Worm (Caenorhabditis elegans): Measurements from ENCODE around the gene K03B4.8.

K03B4.8 gene

DNA sequence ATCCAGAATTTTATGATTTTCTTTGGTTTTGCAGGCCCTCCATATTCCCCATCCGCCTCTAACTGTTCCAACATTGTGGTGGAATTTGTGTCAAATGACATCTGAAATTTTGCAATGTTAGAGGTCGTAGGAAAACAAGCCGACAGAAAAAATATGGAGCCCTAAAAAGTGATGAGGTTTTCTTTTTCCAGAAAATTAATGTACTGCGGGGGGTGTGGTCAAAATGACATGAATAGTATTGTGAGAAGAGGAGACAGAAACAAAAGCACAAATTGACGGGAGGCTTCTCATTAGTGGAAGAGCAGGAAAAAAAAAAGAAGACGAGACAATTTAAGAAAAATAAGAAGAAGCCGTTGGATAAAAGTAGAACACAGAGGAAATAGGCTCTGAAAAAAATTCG lies 25.8 kb upstream of the K03B4.8 start, which contains the start of gene ZC266.1:
ZC266.1 (minus strand) TSS at position 101 of the 400 bp plus-strand sequence.
- TF ChIP-seq unc-62 (GFP tag; optimal IDR thresholded peaks at IDR 0.05), result no peak
- no peak for TF ChIP-seq ztf-11 (tag; optimal IDR thresholded peaks at IDR 0.05)
- TF ChIP-seq mab-5 (tag; optimal IDR thresholded peaks at IDR 0.05), result no peak
- no peak for TF ChIP-seq dmd-4 (tag; optimal IDR thresholded peaks at IDR 0.05)
- TF ChIP-seq F13H6.1 (tag; optimal IDR thresholded peaks at IDR 0.05), result no peak
- TF ChIP-seq nhr-11 (tag; optimal IDR thresholded peaks at IDR 0.05), result no peak
- no peak for TF ChIP-seq sma-3 (GFP tag; optimal IDR thresholded peaks at IDR 0.05)
- TF ChIP-seq peb-1 (tag; optimal IDR thresholded peaks at IDR 0.05), result no peak
- no peak for TF ChIP-seq sem-4 (tag; optimal IDR thresholded peaks at IDR 0.05)
- no peak for TF ChIP-seq nhr-12 (tag; optimal IDR thresholded peaks at IDR 0.05)
- no peak for TF ChIP-seq elt-3 (tag; optimal IDR thresholded peaks at IDR 0.05)
- TF ChIP-seq nhr-129 (tag; optimal IDR thresholded peaks at IDR 0.05), result no peak
- no peak for TF ChIP-seq ZK546.5 (tag; optimal IDR thresholded peaks at IDR 0.05)
- no peak for TF ChIP-seq nhr-77 (tag; optimal IDR thresholded peaks at IDR 0.05)
- no peak for TF ChIP-seq nhr-25 (tag; optimal IDR thresholded peaks at IDR 0.05)
- TF ChIP-seq zag-1 (tag; optimal IDR thresholded peaks at IDR 0.05), result no peak
- TF ChIP-seq ceh-16 (tag; optimal IDR thresholded peaks at IDR 0.05), result no peak
- TF ChIP-seq egl-27 (tag; optimal IDR thresholded peaks at IDR 0.05), result no peak

DNA sequence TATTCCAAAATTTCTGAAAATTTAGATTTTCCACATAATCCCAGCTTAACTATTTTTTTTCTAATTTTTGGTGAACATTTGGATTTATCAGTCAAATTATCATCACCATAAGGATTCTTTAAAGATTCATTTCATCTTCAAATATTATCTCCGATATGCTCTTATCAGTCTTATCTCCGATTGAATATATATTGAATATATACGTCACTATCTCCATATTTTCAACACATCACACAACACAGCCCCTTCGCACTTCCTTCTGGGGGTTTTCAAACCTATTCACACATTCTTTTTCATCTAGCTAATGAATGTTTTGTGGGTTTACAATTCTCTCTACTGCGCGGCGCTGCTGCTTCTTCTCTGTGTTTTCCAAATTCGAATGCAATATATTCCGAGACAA lies 24.3 kb upstream of the K03B4.8 start:
- no peak for TF ChIP-seq mab-5 (tag; optimal IDR thresholded peaks at IDR 0.05)
- TF ChIP-seq lin-11 (tag; optimal IDR thresholded peaks at IDR 0.05), result no peak
- no peak for TF ChIP-seq R02D3.7 (tag; optimal IDR thresholded peaks at IDR 0.05)
- no peak for TF ChIP-seq nhr-237 (tag; optimal IDR thresholded peaks at IDR 0.05)
- no peak for TF ChIP-seq Y55F3AM.14 (GFP tag; optimal IDR thresholded peaks at IDR 0.05)
- TF ChIP-seq ceh-82 (tag; optimal IDR thresholded peaks at IDR 0.05), result no peak
- TF ChIP-seq mdl-1 (tag; optimal IDR thresholded peaks at IDR 0.05), result no peak
- TF ChIP-seq nhr-129 (tag; optimal IDR thresholded peaks at IDR 0.05), result no peak
- TF ChIP-seq ZK546.5 (tag; optimal IDR thresholded peaks at IDR 0.05), result no peak
- no peak for TF ChIP-seq nhr-12 (tag; optimal IDR thresholded peaks at IDR 0.05)
- no peak for TF ChIP-seq lsy-2 (tag; optimal IDR thresholded peaks at IDR 0.05)
- no peak for TF ChIP-seq sem-4 (tag; optimal IDR thresholded peaks at IDR 0.05)
- TF ChIP-seq unc-39 (tag; optimal IDR thresholded peaks at IDR 0.05), result no peak
- TF ChIP-seq sma-9 (GFP tag; optimal IDR thresholded peaks at IDR 0.05), result no peak
- no peak for TF ChIP-seq sma-9 (tag; optimal IDR thresholded peaks at IDR 0.05)
- TF ChIP-seq nhr-11 (tag; optimal IDR thresholded peaks at IDR 0.05), result no peak
- no peak for TF ChIP-seq nhr-21 (tag; optimal IDR thresholded peaks at IDR 0.05)
- TF ChIP-seq aly-2 (tag; optimal IDR thresholded peaks at IDR 0.05), result no peak
- no peak for TF ChIP-seq nhr-77 (tag; optimal IDR thresholded peaks at IDR 0.05)
- no peak for TF ChIP-seq lin-39 (tag; optimal IDR thresholded peaks at IDR 0.05)
- no peak for TF ChIP-seq snpc-4 (tag; optimal IDR thresholded peaks at IDR 0.05)

DNA sequence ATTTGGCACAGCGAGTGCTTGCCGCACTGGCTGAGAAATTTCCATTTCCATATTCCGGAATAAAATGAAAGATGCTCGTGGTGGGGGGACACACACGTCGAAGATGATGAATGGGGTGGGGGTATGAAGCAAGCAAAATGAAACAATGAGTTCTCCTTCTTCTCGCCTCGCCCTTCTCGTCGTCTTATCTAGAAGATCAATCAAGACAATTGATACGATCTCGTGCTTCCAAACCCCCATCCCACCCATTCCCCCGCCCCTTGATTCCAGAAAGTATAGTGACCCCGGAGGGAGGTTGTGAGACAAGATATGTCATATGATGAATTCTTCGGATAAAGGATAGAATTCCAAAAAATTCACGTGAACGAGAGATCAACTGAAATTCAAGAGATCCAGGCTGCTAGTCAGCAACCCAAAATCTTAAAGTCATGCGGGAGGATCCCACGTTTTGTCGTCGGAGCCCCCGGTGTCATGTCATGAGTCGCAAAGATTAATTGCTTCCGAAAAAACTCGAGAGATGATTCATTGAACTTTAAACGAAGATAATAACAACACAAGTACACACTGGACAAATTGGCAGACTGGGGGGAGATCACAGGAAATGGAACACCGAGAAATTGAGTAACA lies 20.2 kb upstream of the K03B4.8 start:
- TF ChIP-seq blmp-1 (tag; optimal IDR thresholded peaks at IDR 0.05; ENCODE audit: insufficient read depth) (no peak), nhr-6 (tag; optimal IDR thresholded peaks at IDR 0.05) (no peak), fos-1 (tag; optimal IDR thresholded peaks at IDR 0.05) (no peak), C34F6.9 (tag; optimal IDR thresholded peaks at IDR 0.05) (peak; percentile 8), nhr-21 (tag; optimal IDR thresholded peaks at IDR 0.05) (no peak), crh-2 (tag; optimal IDR thresholded peaks at IDR 0.05) (no peak), skn-1 (tag; optimal IDR thresholded peaks at IDR 0.05) (no peak), elt-3 (tag; optimal IDR thresholded peaks at IDR 0.05) (no peak), unc-62 (GFP tag; optimal IDR thresholded peaks at IDR 0.05) (no peak), gmeb-1 (tag; optimal IDR thresholded peaks at IDR 0.05) (no peak), ZK546.5 (tag; optimal IDR thresholded peaks at IDR 0.05) (no peak), ceh-82 (tag; optimal IDR thresholded peaks at IDR 0.05) (no peak), ama-1 (optimal IDR thresholded peaks at IDR 0.05) (no peak), nhr-12 (tag; optimal IDR thresholded peaks at IDR 0.05) (no peak), ztf-11 (tag; optimal IDR thresholded peaks at IDR 0.05) (no peak), nhr-25 (tag; optimal IDR thresholded peaks at IDR 0.05) (no peak), zag-1 (tag; optimal IDR thresholded peaks at IDR 0.05) (no peak), unc-55 (GFP tag; optimal IDR thresholded peaks at IDR 0.05) (peak; percentile 26), ztf-4 (tag; optimal IDR thresholded peaks at IDR 0.05) (peak; percentile 6), lin-11 (tag; optimal IDR thresholded peaks at IDR 0.05) (no peak), ceh-16 (tag; optimal IDR thresholded peaks at IDR 0.05) (no peak), dmd-4 (tag; optimal IDR thresholded peaks at IDR 0.05) (no peak), R02D3.7 (tag; optimal IDR thresholded peaks at IDR 0.05) (no peak), nhr-237 (tag; optimal IDR thresholded peaks at IDR 0.05) (no peak), nhr-23 (tag; optimal IDR thresholded peaks at IDR 0.05) (peak; percentile 23), alr-1 (tag; optimal IDR thresholded peaks at IDR 0.05) (no peak), unc-39 (tag; optimal IDR thresholded peaks at IDR 0.05) (no peak), nhr-10 (tag; optimal IDR thresholded peaks at IDR 0.05) (no peak), egl-27 (tag; optimal IDR thresholded peaks at IDR 0.05) (no peak), nhr-129 (tag; optimal IDR thresholded peaks at IDR 0.05) (peak; percentile 29), ztf-1 (GFP tag; conservative IDR thresholded peaks at IDR 0.05) (no peak), mab-5 (tag; optimal IDR thresholded peaks at IDR 0.05) (peak; percentile 20), nhr-77 (tag; optimal IDR thresholded peaks at IDR 0.05) (no peak), mbf-1 (tag; optimal IDR thresholded peaks at IDR 0.05) (no peak), nhr-11 (tag; optimal IDR thresholded peaks at IDR 0.05) (no peak), lin-13 (GFP tag; optimal IDR thresholded peaks at IDR 0.05) (no peak), mdl-1 (tag; optimal IDR thresholded peaks at IDR 0.05) (no peak)

Data from whole organism, L2 larva.